Worm (Caenorhabditis elegans): Measurements from ENCODE around the gene C17E7.13.

Gene C17E7.13

DNA sequence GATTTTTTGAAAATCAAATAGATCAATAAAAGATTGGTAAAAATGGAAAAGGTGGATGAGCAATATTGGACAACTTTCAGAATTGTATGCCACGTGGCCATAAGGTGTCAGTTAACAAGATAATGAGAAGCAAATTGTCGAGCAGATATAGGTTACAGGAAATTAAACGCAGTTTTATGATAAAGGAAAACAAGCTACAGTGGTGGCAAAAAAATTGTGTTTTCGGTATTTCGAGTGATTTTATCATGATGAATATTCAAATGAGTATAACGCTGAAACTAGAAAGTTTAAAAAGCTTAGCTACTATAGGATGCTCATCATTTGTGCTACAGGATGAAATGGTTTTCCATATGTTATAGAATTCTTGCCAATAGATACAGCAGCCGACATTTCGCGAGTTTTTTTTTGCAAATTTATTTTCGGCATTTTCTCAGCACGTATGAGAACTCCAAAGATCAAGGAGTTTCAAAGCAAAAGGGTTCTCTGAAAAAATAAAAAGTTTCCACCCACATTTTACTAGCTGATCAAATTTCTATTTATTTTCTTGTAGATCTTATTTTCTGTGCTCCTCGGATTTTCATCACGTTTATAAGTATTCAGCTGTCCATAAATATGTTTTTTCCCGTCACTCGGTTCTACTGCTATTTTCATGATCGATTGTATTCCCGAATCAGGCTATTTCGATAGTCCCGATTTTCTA lies 13.5 kb upstream of the C17E7.13 start, which contains the start of the genes str-229 and srh-190:
str-229 (minus strand) TSS at position 101 of the 700 bp plus-strand sequence.
srh-190 (plus strand) TSS at position 650 of the 700 bp plus-strand sequence.
- TF ChIP-seq him-1 (tag; optimal IDR thresholded peaks at IDR 0.05), result no peak
- TF ChIP-seq dao-5 (tag; optimal IDR thresholded peaks at IDR 0.05), result no peak
- TF ChIP-seq W03F9.2 (tag; optimal IDR thresholded peaks at IDR 0.05), result no peak

- TF ChIP-seq him-1 (tag; optimal IDR thresholded peaks at IDR 0.05), result no peak
- no peak for TF ChIP-seq W03F9.2 (tag; optimal IDR thresholded peaks at IDR 0.05)
- TF ChIP-seq dao-5 (tag; optimal IDR thresholded peaks at IDR 0.05), result no peak
Observed at ce11 chrV:3900102-3900501, 11.0 kb upstream of the C17E7.13 start, which contains the start of gene irld-22. Gene irld-22 (minus strand): TSS chrV:3900202.

- no peak for TF ChIP-seq dao-5 (tag; optimal IDR thresholded peaks at IDR 0.05)
- TF ChIP-seq him-1 (tag; optimal IDR thresholded peaks at IDR 0.05), result no peak
- TF ChIP-seq W03F9.2 (tag; optimal IDR thresholded peaks at IDR 0.05), result no peak
Observed at ce11 chrV:3896018-3896417, 6.9 kb upstream of the C17E7.13 start.

DNA sequence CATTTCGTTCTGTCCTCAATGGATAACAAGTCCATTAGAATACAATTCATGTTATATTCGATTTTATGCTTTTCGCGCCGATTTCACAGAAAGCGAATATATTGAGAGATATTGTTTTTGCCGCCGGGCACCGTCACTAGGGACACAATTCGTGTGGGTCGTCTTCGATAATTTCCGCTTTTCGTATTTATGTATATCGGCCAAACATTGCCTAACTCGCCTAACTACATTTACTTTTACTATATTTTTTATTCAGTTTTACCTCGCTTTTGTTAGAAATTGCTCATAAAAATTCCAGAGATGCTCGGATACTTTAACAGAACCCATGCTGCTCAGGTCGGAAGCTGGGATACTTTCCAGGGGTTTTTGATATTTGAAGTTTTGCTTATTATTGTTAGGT lies 5.6 kb upstream of the C17E7.13 start, which contains the start of gene sre-9:
sre-9 (plus strand) TSS at position 301 of the 400 bp plus-strand sequence.
- TF ChIP-seq him-1 (tag; optimal IDR thresholded peaks at IDR 0.05) (no peak), W03F9.2 (tag; optimal IDR thresholded peaks at IDR 0.05) (no peak), dao-5 (tag; optimal IDR thresholded peaks at IDR 0.05) (no peak)

DNA sequence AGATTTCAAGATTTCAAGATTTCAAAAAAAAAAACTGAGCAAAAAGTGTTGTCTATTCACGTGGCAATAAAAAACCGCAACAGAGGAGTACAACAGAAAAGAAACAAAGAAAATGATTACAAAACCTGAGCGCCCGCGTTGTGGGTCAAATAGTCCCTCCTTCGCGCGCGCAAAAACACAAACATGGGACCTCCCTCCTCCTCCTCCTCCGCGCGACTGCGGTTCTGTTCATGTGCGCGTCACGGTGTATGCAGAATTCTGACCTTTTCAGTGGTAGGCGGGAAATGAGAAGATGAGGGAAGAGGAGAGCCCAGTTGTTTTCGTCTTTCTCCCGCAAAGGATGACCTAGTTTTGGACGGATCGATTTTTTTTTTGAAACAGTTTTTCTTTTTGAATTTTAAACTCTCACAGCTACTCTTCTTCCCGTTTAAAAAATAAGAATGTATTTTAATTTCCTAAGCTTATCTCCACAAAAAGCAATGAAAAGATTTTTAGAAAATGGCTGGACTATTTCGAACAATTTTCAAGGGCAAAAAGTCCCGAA lies 3.3 kb upstream of the C17E7.13 start, which contains the start of gene C17E7.4:
C17E7.4 (plus strand) TSS at position 494 of the 544 bp plus-strand sequence.
- TF ChIP-seq him-1 (tag; optimal IDR thresholded peaks at IDR 0.05) (no peak), dao-5 (tag; optimal IDR thresholded peaks at IDR 0.05) (no peak), W03F9.2 (tag; optimal IDR thresholded peaks at IDR 0.05) (no peak)

DNA sequence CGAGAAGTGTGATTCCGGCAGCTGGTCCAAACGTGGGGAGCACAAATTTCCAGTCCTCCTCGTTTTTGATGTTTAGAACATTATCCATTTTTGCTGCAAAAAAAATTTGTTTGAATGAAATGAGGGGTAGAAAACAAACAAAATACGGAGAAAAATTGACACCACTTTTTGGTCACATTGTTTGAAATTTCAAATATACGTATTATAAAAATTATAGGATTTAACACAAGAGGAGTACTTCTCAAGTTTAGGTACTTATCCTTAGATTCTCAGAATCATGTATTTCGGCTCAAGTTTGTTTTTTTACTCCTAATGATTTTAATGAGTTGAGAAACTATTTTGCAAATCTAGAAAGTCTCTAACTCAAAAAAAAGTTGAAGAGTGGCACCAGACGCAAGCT lies 2.8 kb upstream of the C17E7.13 start, which contains the start of gene C17E7.12:
C17E7.12 (minus strand) TSS at position 101 of the 400 bp plus-strand sequence.
- TF ChIP-seq W03F9.2 (tag; optimal IDR thresholded peaks at IDR 0.05) (no peak), him-1 (tag; optimal IDR thresholded peaks at IDR 0.05) (no peak), dao-5 (tag; optimal IDR thresholded peaks at IDR 0.05) (no peak)

ce11 chrV:3890761-3891160 lies 1.7 kb upstream of the C17E7.13 start, which contains the start of gene C17E7.9:
Gene C17E7.9 (minus strand): TSS chrV:3890861.
- TF ChIP-seq him-1 (tag; optimal IDR thresholded peaks at IDR 0.05) (no peak), W03F9.2 (tag; optimal IDR thresholded peaks at IDR 0.05) (no peak), dao-5 (tag; optimal IDR thresholded peaks at IDR 0.05) (no peak)

DNA sequence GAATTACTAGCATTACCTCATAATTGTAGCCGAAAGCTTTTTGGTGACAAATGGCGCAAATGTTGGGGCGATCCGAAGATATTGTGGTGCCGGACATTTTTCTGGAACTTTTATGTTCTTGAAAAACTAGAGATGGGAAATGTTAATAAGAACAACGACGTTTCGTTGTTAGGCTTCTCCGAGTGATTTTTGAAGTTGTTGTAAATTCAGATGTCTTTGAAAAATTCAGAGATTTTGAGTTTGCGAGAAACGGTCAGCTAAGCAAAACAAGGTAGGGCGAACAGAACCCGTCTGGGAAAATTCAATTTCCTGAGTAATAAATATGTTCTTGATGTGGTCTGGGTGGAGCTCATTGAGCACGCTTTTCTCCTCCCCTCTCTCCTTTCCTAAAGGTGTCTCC lies 3.0 kb downstream of the C17E7.13 start, which contains the start of gene nhr-124:
nhr-124 (minus strand) TSS at position 101 of the 400 bp plus-strand sequence.
- TF ChIP-seq dao-5 (tag; optimal IDR thresholded peaks at IDR 0.05) (no peak), him-1 (tag; optimal IDR thresholded peaks at IDR 0.05) (no peak), W03F9.2 (tag; optimal IDR thresholded peaks at IDR 0.05) (no peak)

ce11 chrV:3884550-3884949 lies 4.5 kb downstream of the C17E7.13 start:
- TF ChIP-seq dao-5 (tag; optimal IDR thresholded peaks at IDR 0.05) (no peak), W03F9.2 (tag; optimal IDR thresholded peaks at IDR 0.05) (no peak), him-1 (tag; optimal IDR thresholded peaks at IDR 0.05) (no peak)

ce11 chrV:3878223-3878622 lies 10.9 kb downstream of the C17E7.13 start, which contains the start of gene nhr-159:
Gene nhr-159 (minus strand): TSS chrV:3878323.
- TF ChIP-seq W03F9.2 (tag; optimal IDR thresholded peaks at IDR 0.05), result no peak
- TF ChIP-seq him-1 (tag; optimal IDR thresholded peaks at IDR 0.05), result no peak
- no peak for TF ChIP-seq dao-5 (tag; optimal IDR thresholded peaks at IDR 0.05)

DNA sequence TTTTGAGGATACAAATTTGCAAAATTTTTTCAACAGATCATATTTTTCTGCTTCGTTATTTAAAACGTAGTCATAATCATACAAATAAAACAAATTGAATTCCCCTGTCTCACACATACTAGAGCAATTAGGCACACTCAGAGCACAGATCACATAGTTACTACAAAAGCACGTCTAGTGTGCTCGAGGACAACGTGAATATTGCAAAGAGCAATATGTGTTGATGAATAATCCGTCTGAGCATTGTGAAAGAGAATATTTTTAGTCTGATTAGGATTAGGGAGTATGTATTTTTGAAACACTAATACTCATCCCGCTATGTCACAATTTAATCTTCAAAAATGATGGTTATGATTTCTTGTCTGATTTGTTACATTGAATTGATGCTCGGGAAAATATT lies 11.8 kb downstream of the C17E7.13 start:
- TF ChIP-seq him-1 (tag; optimal IDR thresholded peaks at IDR 0.05) (no peak), dao-5 (tag; optimal IDR thresholded peaks at IDR 0.05) (no peak), W03F9.2 (tag; optimal IDR thresholded peaks at IDR 0.05) (no peak)

ce11 chrV:3874102-3874744 lies 14.9 kb downstream of the C17E7.13 start, which contains the start of gene nhr-158:
Gene nhr-158 (minus strand): TSS chrV:3874152.
- no peak for TF ChIP-seq W03F9.2 (tag; optimal IDR thresholded peaks at IDR 0.05)
- no peak for TF ChIP-seq dao-5 (tag; optimal IDR thresholded peaks at IDR 0.05)

- TF ChIP-seq W03F9.2 (tag; optimal IDR thresholded peaks at IDR 0.05), result no peak
- TF ChIP-seq him-1 (tag; optimal IDR thresholded peaks at IDR 0.05), result no peak
- TF ChIP-seq dao-5 (tag; optimal IDR thresholded peaks at IDR 0.05), result no peak
Observed at ce11 chrV:3870359-3870758, 18.7 kb downstream of the C17E7.13 start.

All from whole organism, L4/young adult.